Worm (Caenorhabditis elegans) whole organism, mixed stage, embryonic: ENCODE measurements around the gene grd-10.

Experiments used
- M03D4.4 ChIP-seq: sonication (generic microtip); optimal IDR thresholded peaks from 2 replicates; lab custom pipeline; 2017; ENCODE audit warnings: mild to moderate bottlenecking, missing genetic modification characterization, missing compliant biosample characterization
- bed-3 ChIP-seq: fragments of 200-800 bp; sonication (Bioruptor generic); optimal IDR thresholded peaks from 3 replicates; lab custom pipeline; 2018; ENCODE audit warnings: mild to moderate bottlenecking, missing genetic modification characterization, moderate library complexity, missing compliant biosample characterization
- blmp-1 ChIP-seq: fragments of 150-350 bp; optimal IDR thresholded peaks from 2 replicates; lab custom pipeline; 2014; ENCODE audit warnings: missing biosample characterization, missing genetic modification characterization
- ceh-39 ChIP-seq: fragments of 150-350 bp; optimal IDR thresholded peaks from 2 replicates; lab custom pipeline; 2014; ENCODE audit warnings: missing biosample characterization, missing genetic modification characterization
- ceh-43 ChIP-seq: fragments of 200-800 bp; sonication (Bioruptor generic); optimal IDR thresholded peaks from 2 replicates; lab custom pipeline; 2018; ENCODE audit warnings: mild to moderate bottlenecking, missing genetic modification characterization, moderate library complexity, missing compliant biosample characterization
- ceh-83 ChIP-seq: fragments of 200-800 bp; sonication (Bioruptor generic); optimal IDR thresholded peaks from 2 replicates; lab custom pipeline; 2018; ENCODE audit warnings: mild to moderate bottlenecking, missing genetic modification characterization, missing compliant biosample characterization
- ces-1 ChIP-seq: fragments of 150-350 bp; optimal IDR thresholded peaks from 2 replicates; lab custom pipeline; 2014; ENCODE audit warnings: missing biosample characterization, missing genetic modification reagents, missing genetic modification characterization
- cnd-1 ChIP-seq: fragments of 200-800 bp; sonication (Bioruptor generic); optimal IDR thresholded peaks from 2 replicates; lab custom pipeline; 2018; ENCODE audit warnings: mild to moderate bottlenecking, missing genetic modification characterization, missing compliant biosample characterization
- drap-1 ChIP-seq: fragments of 200-800 bp; sonication (Bioruptor generic); optimal IDR thresholded peaks from 3 replicates; lab custom pipeline; 2018; ENCODE audit warnings: mild to moderate bottlenecking, missing genetic modification characterization, missing compliant biosample characterization
- elt-3 ChIP-seq: fragments of 150-350 bp; optimal IDR thresholded peaks from 2 replicates; lab custom pipeline; 2014; ENCODE audit warnings: missing biosample characterization, missing genetic modification characterization
- flh-1 ChIP-seq: fragments of 200-800 bp; sonication (Bioruptor generic); optimal IDR thresholded peaks from 2 replicates; lab custom pipeline; 2018; ENCODE audit warnings: mild to moderate bottlenecking, missing genetic modification characterization, moderate library complexity, missing compliant biosample characterization
- ham-2 ChIP-seq: fragments of 200-800 bp; sonication (Bioruptor generic); optimal IDR thresholded peaks from 2 replicates; lab custom pipeline; 2018; ENCODE audit warnings: mild to moderate bottlenecking, missing genetic modification characterization, missing compliant biosample characterization
- hlh-1 ChIP-seq: fragments of 150-350 bp; optimal IDR thresholded peaks from 2 replicates; lab custom pipeline; 2014; ENCODE audit warnings: missing biosample characterization, missing genetic modification reagents, missing genetic modification characterization
- lin-13 ChIP-seq: fragments of 150-350 bp; optimal IDR thresholded peaks from 2 replicates; lab custom pipeline; 2014; ENCODE audit warnings: missing biosample characterization, missing genetic modification characterization
- lin-32 ChIP-seq: fragments of 200-800 bp; sonication (Bioruptor generic); optimal IDR thresholded peaks from 2 replicates; lab custom pipeline; 2018; ENCODE audit warnings: mild to moderate bottlenecking, missing genetic modification characterization, missing compliant biosample characterization
- lsy-2 ChIP-seq: fragments of 150-350 bp; optimal IDR thresholded peaks from 2 replicates; lab custom pipeline; 2014; ENCODE audit warnings: missing biosample characterization, missing genetic modification characterization
- mab-5 ChIP-seq: fragments of 150-350 bp; optimal IDR thresholded peaks from 2 replicates; lab custom pipeline; 2014; ENCODE audit warnings: missing biosample characterization, missing genetic modification characterization
- mep-1 ChIP-seq: fragments of 150-350 bp; optimal IDR thresholded peaks from 2 replicates; lab custom pipeline; 2017; ENCODE audit warnings: missing biosample characterization, missing genetic modification reagents, missing genetic modification characterization, inconsistent platforms
- mls-2 ChIP-seq: sonication (generic microtip); optimal IDR thresholded peaks from 2 replicates; lab custom pipeline; 2016; ENCODE audit warnings: mild to moderate bottlenecking, missing genetic modification characterization, moderate library complexity, missing compliant biosample characterization
- nhr-2 ChIP-seq: fragments of 150-350 bp; optimal IDR thresholded peaks from 2 replicates; lab custom pipeline; 2014; ENCODE audit warnings: missing biosample characterization, missing genetic modification characterization
- nhr-237 ChIP-seq: fragments of 150-350 bp; optimal IDR thresholded peaks from 2 replicates; lab custom pipeline; 2014; ENCODE audit warnings: missing biosample characterization, missing genetic modification characterization
- nhr-28 ChIP-seq: fragments of 150-350 bp; optimal IDR thresholded peaks from 2 replicates; lab custom pipeline; 2014; ENCODE audit warnings: missing biosample characterization, missing genetic modification characterization
- nhr-76 ChIP-seq: sonication (generic microtip); optimal IDR thresholded peaks from 2 replicates; lab custom pipeline; 2017; ENCODE audit warnings: missing biosample characterization, missing genetic modification characterization
- pha-4 ChIP-seq: fragments of 150-350 bp; optimal IDR thresholded peaks from 2 replicates; lab custom pipeline; 2018; ENCODE audit warnings: missing biosample characterization, missing genetic modification reagents, missing genetic modification characterization
- sem-2 ChIP-seq: fragments of 200-800 bp; sonication (Bioruptor generic); optimal IDR thresholded peaks from 2 replicates; lab custom pipeline; 2018; ENCODE audit warnings: mild to moderate bottlenecking, missing genetic modification characterization, missing compliant biosample characterization
- snpc-4 ChIP-seq: fragments of 150-350 bp; optimal IDR thresholded peaks from 2 replicates; lab custom pipeline; 2014; ENCODE audit warnings: missing biosample characterization, missing genetic modification characterization
- tbx-8 ChIP-seq: fragments of 200-800 bp; sonication (Bioruptor generic); optimal IDR thresholded peaks from 2 replicates; lab custom pipeline; 2018; ENCODE audit warnings: mild to moderate bottlenecking, missing genetic modification characterization, moderate library complexity, missing compliant biosample characterization
- unc-120 ChIP-seq: sonication (generic microtip); optimal IDR thresholded peaks from 2 replicates; lab custom pipeline; 2017; ENCODE audit warnings: missing genetic modification characterization, missing compliant biosample characterization; ENCODE audit not compliant: poor library complexity, severe bottlenecking
- unc-39 ChIP-seq: fragments of 150-350 bp; optimal IDR thresholded peaks from 2 replicates; lab custom pipeline; 2014; ENCODE audit warnings: missing biosample characterization, missing genetic modification characterization
- unc-62 ChIP-seq: fragments of 150-350 bp; optimal IDR thresholded peaks from 2 replicates; lab custom pipeline; 2014; ENCODE audit warnings: missing biosample characterization, missing genetic modification reagents, missing genetic modification characterization
- zip-8 ChIP-seq: fragments of 150-350 bp; optimal IDR thresholded peaks from 2 replicates; lab custom pipeline; 2014; ENCODE audit warnings: missing biosample characterization, missing genetic modification characterization
- ztf-11 ChIP-seq: fragments of 150-350 bp; optimal IDR thresholded peaks from 2 replicates; lab custom pipeline; 2014; ENCODE audit warnings: missing biosample characterization, missing genetic modification characterization

grd-10 gene

DNA sequence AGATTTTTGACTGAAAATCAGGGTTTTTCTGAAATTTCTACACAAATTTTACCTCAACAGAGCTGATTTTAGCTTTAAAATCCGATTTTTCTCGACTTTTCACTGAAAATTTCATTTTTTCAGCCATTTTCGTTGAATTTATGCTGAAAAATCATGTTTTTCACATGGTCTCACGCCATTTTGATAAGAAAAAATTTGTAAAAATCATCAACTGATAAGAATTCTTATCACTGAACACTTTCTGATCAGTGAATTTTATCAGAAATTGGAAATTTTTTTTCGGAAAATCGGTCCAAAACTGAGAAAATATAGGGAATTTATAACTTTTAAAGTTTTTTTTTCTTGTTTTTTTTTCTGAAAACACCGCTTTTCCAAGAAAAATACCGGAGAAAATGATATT is 39.9 kb upstream of the grd-10 start:
- TF ChIP-seq hlh-1 (tag; lab: Kevin White, UChicago) (no peak), ham-2 (no peak), ceh-39 (tag; lab: Kevin White, UChicago) (no peak), lin-32 (GFP tag; lab: Kevin White, UChicago) (no peak), mab-5 (no peak), ztf-11 (no peak), mep-1 (tag; lab: Kevin White, UChicago) (no peak), drap-1 (GFP tag; lab: Kevin White, UChicago) (no peak), nhr-76 (tag; lab: Kevin White, UChicago) (no peak), snpc-4 (no peak), nhr-237 (no peak), blmp-1 (no peak), ces-1 (GFP tag; lab: Kevin White, UChicago) (no peak), mls-2 (no peak), unc-39 (tag; lab: Kevin White, UChicago) (no peak)

DNA sequence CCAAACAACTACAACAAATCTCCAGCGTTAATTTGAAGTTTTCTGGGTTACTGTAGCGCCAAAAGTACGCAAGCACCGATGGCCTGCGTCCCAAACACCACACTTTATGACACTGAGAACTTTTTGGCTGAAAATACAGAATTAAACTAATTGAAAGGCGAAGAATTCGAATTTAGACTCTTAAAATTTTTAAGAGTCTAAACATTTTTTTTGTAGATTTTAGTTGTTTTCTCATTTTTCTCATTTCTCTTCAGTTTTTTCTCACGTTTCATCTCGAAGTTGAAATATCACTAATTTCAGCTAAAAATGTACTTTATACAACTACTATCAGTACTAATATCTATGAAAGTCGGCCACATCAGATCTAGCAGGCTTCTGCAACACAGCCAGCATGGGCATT is 25.5 kb upstream of the grd-10 start, which contains the start of gene lgc-9:
TSS of gene lgc-9 (plus strand) at position 301 of the 400 bp plus-strand sequence.
- TF ChIP-seq tbx-8 (no peak), unc-39 (tag; lab: Kevin White, UChicago) (no peak), snpc-4 (no peak), sem-2 (GFP tag; lab: Kevin White, UChicago) (no peak), mab-5 (no peak), nhr-2 (tag; lab: Kevin White, UChicago) (no peak), pha-4 (tag; lab: Kevin White, UChicago) (no peak), nhr-237 (no peak), ceh-43 (GFP tag; lab: Kevin White, UChicago) (no peak), nhr-28 (tag; lab: Kevin White, UChicago) (no peak), blmp-1 (no peak), flh-1 (GFP tag; lab: Kevin White, UChicago) (no peak), zip-8 (no peak), unc-120 (tag; lab: Kevin White, UChicago) (no peak), bed-3 (no peak), unc-62 (GFP tag; lab: Kevin White, UChicago) (no peak), lin-13 (tag; lab: Kevin White, UChicago) (no peak)
- TF ChIP-seq, all 35 proteins: peak for 0

ce11 chrIV:3418741-3419140 is 22.1 kb upstream of the grd-10 start:
- no peak for TF ChIP-seq lin-32 (GFP tag; lab: Kevin White, UChicago)
- TF ChIP-seq mls-2 = no peak
- TF ChIP-seq drap-1 (GFP tag; lab: Kevin White, UChicago) = no peak
- TF ChIP-seq mep-1 (tag; lab: Kevin White, UChicago) = no peak
- TF ChIP-seq zip-8 = no peak
- TF ChIP-seq nhr-28 (tag; lab: Kevin White, UChicago) = no peak
- no peak for TF ChIP-seq M03D4.4 (tag; lab: Kevin White, UChicago)
- TF ChIP-seq flh-1 (GFP tag; lab: Kevin White, UChicago) = no peak
- TF ChIP-seq elt-3 = no peak
- TF ChIP-seq lin-13 (tag; lab: Kevin White, UChicago) = no peak
- no peak for TF ChIP-seq nhr-237
- TF ChIP-seq lsy-2 = no peak
- no peak for TF ChIP-seq tbx-8
- TF ChIP-seq ceh-83 (GFP tag; lab: Kevin White, UChicago) = no peak
- no peak for TF ChIP-seq ceh-39 (tag; lab: Kevin White, UChicago)
- TF ChIP-seq bed-3 = no peak
- no peak for TF ChIP-seq ces-1 (GFP tag; lab: Kevin White, UChicago)

- TF ChIP-seq zip-8 = no peak
- no peak for TF ChIP-seq nhr-76 (tag; lab: Kevin White, UChicago)
- no peak for TF ChIP-seq snpc-4
- no peak for TF ChIP-seq sem-2 (GFP tag; lab: Kevin White, UChicago)
- no peak for TF ChIP-seq unc-120 (tag; lab: Kevin White, UChicago)
These were observed 18.3 kb upstream of the grd-10 start, which contains the start of gene C04C3.6 for ce11 chrIV:3422516-3422915. Gene C04C3.6, minus strand, starts transcription at chrIV:3422616.

DNA sequence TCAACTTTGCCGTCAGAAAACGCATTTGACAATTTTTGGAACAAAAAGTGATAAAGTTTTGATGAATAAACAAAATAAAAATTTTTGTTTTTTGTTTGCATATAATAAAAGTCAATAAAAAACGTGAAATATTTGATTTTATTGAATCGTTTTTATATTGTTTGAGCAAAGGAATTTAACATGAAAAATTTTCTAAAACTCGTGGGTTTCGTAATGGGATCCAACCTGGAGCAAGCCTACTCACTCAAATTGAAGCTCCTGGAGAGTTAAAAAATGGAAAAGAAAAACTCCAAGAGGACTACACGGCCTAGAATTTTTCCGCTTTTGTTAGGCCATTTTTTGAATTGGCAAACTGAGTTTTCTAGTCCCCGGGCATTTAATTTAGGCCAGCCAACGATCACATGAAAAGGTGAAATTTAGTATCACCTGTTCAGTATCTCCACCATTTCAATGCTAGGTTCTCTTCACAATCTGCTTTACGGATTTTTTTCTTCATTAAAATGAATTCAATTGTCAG is 12.4 kb upstream of the grd-10 start, which contains the start of the genes C04C3.9 and srz-60:
TSS of gene C04C3.9 (minus strand) at position 101 of the 517 bp plus-strand sequence.
TSS of gene srz-60 (plus strand) at position 467 of the 517 bp plus-strand sequence.
- TF ChIP-seq nhr-76 (tag; lab: Kevin White, UChicago) (no peak), elt-3 (no peak), nhr-2 (tag; lab: Kevin White, UChicago) (no peak), ceh-83 (GFP tag; lab: Kevin White, UChicago) (no peak), bed-3 (no peak), cnd-1 (tag; lab: Kevin White, UChicago) (no peak), nhr-28 (tag; lab: Kevin White, UChicago) (no peak), ceh-43 (GFP tag; lab: Kevin White, UChicago) (no peak), ham-2 (no peak)
